Worm (Caenorhabditis elegans): ENCODE measurements around the gene Y54E2A.9.

DNA sequence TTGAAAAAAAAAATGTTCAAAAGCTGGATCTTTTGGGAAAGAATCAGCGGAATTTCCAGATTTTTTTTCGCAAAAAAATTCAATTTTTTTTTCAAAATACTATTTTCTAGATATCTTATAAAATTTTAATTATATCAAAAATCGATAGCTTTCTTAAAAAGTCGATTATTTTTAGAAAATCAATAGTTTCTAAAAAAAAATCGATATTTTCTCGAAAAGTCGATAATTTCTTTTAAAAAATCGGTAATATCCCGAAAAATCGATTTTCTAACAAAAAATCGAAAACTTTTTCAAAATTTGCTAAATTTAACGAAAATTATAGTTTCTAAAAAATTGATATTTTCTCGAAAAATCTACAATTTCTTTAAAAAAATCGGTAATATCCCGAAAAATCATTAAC is 17.0 kb downstream of the Y54E2A.9 start:
- TF ChIP-seq unc-62 (GFP tag; optimal IDR thresholded peaks at IDR 0.05) (no peak), ceh-82 (tag; optimal IDR thresholded peaks at IDR 0.05) (no peak), nhr-6 (tag; optimal IDR thresholded peaks at IDR 0.05) (no peak), elt-3 (tag; optimal IDR thresholded peaks at IDR 0.05) (no peak)

Data from whole organism, L2 larva.